Fruit fly (Drosophila melanogaster) whole organism, embryonic: ENCODE measurements around the gene CG12990.

Experiments used
- ATbp ChIP-seq: fragments of 200-800 bp; sonication (Bioruptor generic); optimal IDR thresholded peaks from 2 replicates; lab custom pipeline; 2017; ENCODE audit warnings: missing biosample characterization, mild to moderate bottlenecking, missing genetic modification characterization, missing genetic modification reagents
- Abd-B ChIP-seq: fragments of 200-800 bp; sonication (Bioruptor generic); optimal IDR thresholded peaks from 2 replicates; lab custom pipeline; 2018; ENCODE audit warnings: missing biosample characterization, mild to moderate bottlenecking, missing genetic modification characterization, moderate library complexity
- Asciz ChIP-seq: fragments of 200-800 bp; sonication (Bioruptor generic); optimal IDR thresholded peaks from 2 replicates; lab custom pipeline; 2017; ENCODE audit warnings: missing biosample characterization, mild to moderate bottlenecking, missing genetic modification characterization, missing genetic modification reagents
- B-H1 ChIP-seq: fragments of 200-800 bp; sonication (Bioruptor generic); IDR thresholded peaks from 3 replicates; pipeline ENCODE4 v1.3.6; 2022; ENCODE audit warnings: missing biosample characterization, missing genetic modification characterization
- Bdp1 ChIP-seq: fragments of 200-800 bp; sonication (Bioruptor generic); optimal IDR thresholded peaks from 3 replicates; lab custom pipeline; 2016; ENCODE audit warnings: missing biosample characterization, missing genetic modification characterization
- CG12155 ChIP-seq: fragments of 200-800 bp; sonication (Bioruptor generic); optimal IDR thresholded peaks from 3 replicates; lab custom pipeline; 2016; ENCODE audit warnings: missing biosample characterization, missing genetic modification characterization
- CG12391 ChIP-seq: fragments of 200-800 bp; sonication (Bioruptor generic); optimal IDR thresholded peaks from 3 replicates; lab custom pipeline; 2018; ENCODE audit warnings: missing biosample characterization, mild to moderate bottlenecking, missing genetic modification characterization, moderate library complexity
- CG13894 ChIP-seq: fragments of 200-800 bp; sonication (Bioruptor generic); optimal IDR thresholded peaks from 3 replicates; lab custom pipeline; 2018; ENCODE audit warnings: missing biosample characterization, mild to moderate bottlenecking, missing genetic modification characterization, moderate library complexity
- CG14965 ChIP-seq: fragments of 200-800 bp; sonication (Bioruptor generic); optimal IDR thresholded peaks from 2 replicates; lab custom pipeline; 2016; ENCODE audit warnings: missing biosample characterization, missing genetic modification characterization, borderline replicate concordance
- CG16863 ChIP-seq: fragments of 200-800 bp; sonication (Bioruptor generic); optimal IDR thresholded peaks from 3 replicates; lab custom pipeline; 2016; ENCODE audit warnings: missing biosample characterization, missing genetic modification characterization
- CG17361 ChIP-seq: fragments of 200-800 bp; sonication (Bioruptor generic); IDR thresholded peaks from 3 replicates; pipeline ENCODE4 v1.3.6; 2022; ENCODE audit warnings: missing biosample characterization, missing genetic modification characterization
- CG17568 ChIP-seq: fragments of 200-800 bp; sonication (Bioruptor generic); optimal IDR thresholded peaks from 2 replicates; lab custom pipeline; 2018; ENCODE audit warnings: missing biosample characterization, mild to moderate bottlenecking, missing genetic modification characterization, moderate library complexity
- CG30403 ChIP-seq: fragments of 200-800 bp; sonication (Bioruptor generic); optimal IDR thresholded peaks from 3 replicates; lab custom pipeline; 2016; ENCODE audit warnings: missing biosample characterization, missing genetic modification characterization
- CG31441 ChIP-seq: fragments of 200-800 bp; sonication (Bioruptor generic); IDR thresholded peaks from 2 replicates; pipeline ENCODE4 v1.3.6; 2022; ENCODE audit warnings: missing biosample characterization, missing genetic modification characterization
- CG3407 ChIP-seq: fragments of 200-800 bp; sonication (Bioruptor generic); optimal IDR thresholded peaks from 2 replicates; lab custom pipeline; 2018; ENCODE audit warnings: missing biosample characterization, mild to moderate bottlenecking, missing genetic modification characterization
- CG4360 ChIP-seq: fragments of 200-800 bp; sonication (Bioruptor generic); IDR thresholded peaks from 2 replicates; pipeline ENCODE4 v1.3.6; 2022; ENCODE audit warnings: missing biosample characterization, missing genetic modification characterization
- CG4707 ChIP-seq: fragments of 200-800 bp; sonication (Bioruptor generic); optimal IDR thresholded peaks from 2 replicates; lab custom pipeline; 2018; ENCODE audit warnings: missing biosample characterization, mild to moderate bottlenecking, missing genetic modification characterization, moderate library complexity
- CG4820 ChIP-seq: fragments of 200-800 bp; sonication (Bioruptor generic); optimal IDR thresholded peaks from 3 replicates; lab custom pipeline; 2016; ENCODE audit warnings: missing biosample characterization, missing genetic modification characterization
- CG5180 ChIP-seq: fragments of 200-800 bp; sonication (Bioruptor generic); optimal IDR thresholded peaks from 3 replicates; lab custom pipeline; 2017; ENCODE audit warnings: missing biosample characterization, missing genetic modification characterization, mild to moderate bottlenecking, moderate library complexity, missing genetic modification reagents
- CG6689 ChIP-seq: fragments of 200-800 bp; sonication (Bioruptor generic); IDR thresholded peaks from 2 replicates; pipeline ENCODE4 v1.3.6; 2022; ENCODE audit warnings: missing biosample characterization, missing genetic modification characterization
- CG7357 ChIP-seq: fragments of 200-800 bp; sonication (Bioruptor generic); IDR thresholded peaks from 3 replicates; pipeline ENCODE4 v1.3.6; 2022; ENCODE audit warnings: missing biosample characterization, missing genetic modification characterization
- CG7839 ChIP-seq: fragments of 200-800 bp; sonication (Bioruptor generic); optimal IDR thresholded peaks from 3 replicates; lab custom pipeline; 2018; ENCODE audit warnings: missing biosample characterization, mild to moderate bottlenecking, missing genetic modification characterization, moderate library complexity
- Dbx ChIP-seq: fragments of 200-800 bp; sonication (Bioruptor generic); IDR thresholded peaks from 3 replicates; pipeline ENCODE4 v1.3.6; 2022; ENCODE audit warnings: missing biosample characterization, missing genetic modification characterization
- Dip3 ChIP-seq: fragments of 200-800 bp; sonication (Bioruptor generic); optimal IDR thresholded peaks from 3 replicates; lab custom pipeline; 2016; ENCODE audit warnings: missing biosample characterization, missing genetic modification characterization
- E2f1 ChIP-seq: fragments of 200-800 bp; sonication (Bioruptor generic); IDR thresholded peaks from 2 replicates; pipeline ENCODE4 v1.3.6; 2022; ENCODE audit warnings: missing biosample characterization, missing genetic modification characterization
- Ets65A ChIP-seq: fragments of 200-800 bp; sonication (Bioruptor generic); peaks from one replicate; lab custom pipeline; 2016; ENCODE audit warnings: missing biosample characterization, missing genetic modification characterization
- Hsf ChIP-seq: fragments of 200-800 bp; sonication (Bioruptor generic); optimal IDR thresholded peaks from 3 replicates; lab custom pipeline; 2016; ENCODE audit warnings: missing biosample characterization, missing genetic modification characterization
- Lim3 ChIP-seq: fragments of 200-800 bp; sonication (Bioruptor generic); IDR thresholded peaks from 2 replicates; pipeline ENCODE4 v1.3.6; 2022; ENCODE audit warnings: missing biosample characterization, missing genetic modification characterization
- Myb ChIP-seq: fragments of 200-800 bp; sonication (Bioruptor generic); optimal IDR thresholded peaks from 2 replicates; lab custom pipeline; 2016; ENCODE audit warnings: missing biosample characterization, missing genetic modification characterization
- NfI ChIP-seq: fragments of 200-800 bp; sonication (Bioruptor generic); optimal IDR thresholded peaks from 3 replicates; lab custom pipeline; 2018; ENCODE audit warnings: missing biosample characterization, mild to moderate bottlenecking, missing genetic modification characterization, moderate library complexity
- Taf1 ChIP-seq: fragments of 200-800 bp; sonication (Bioruptor generic); IDR thresholded peaks from 2 replicates; pipeline ENCODE4 v1.3.6; 2022; ENCODE audit warnings: missing biosample characterization, missing genetic modification characterization
- Vsx1 ChIP-seq: fragments of 200-800 bp; sonication (Bioruptor generic); optimal IDR thresholded peaks from 2 replicates; lab custom pipeline; 2017; ENCODE audit warnings: missing biosample characterization, mild to moderate bottlenecking, missing genetic modification characterization, missing genetic modification reagents
- Xrp1 ChIP-seq: fragments of 200-800 bp; sonication (Bioruptor generic); IDR thresholded peaks from 2 replicates; pipeline ENCODE4 v1.3.6; 2022; ENCODE audit warnings: missing biosample characterization, missing genetic modification characterization
- dmrt99B ChIP-seq: fragments of 200-800 bp; sonication (Bioruptor generic); optimal IDR thresholded peaks from 2 replicates; lab custom pipeline; 2018; ENCODE audit warnings: missing biosample characterization, mild to moderate bottlenecking, missing genetic modification characterization, moderate library complexity
- en ChIP-seq: fragments of 200-800 bp; sonication (Bioruptor generic); optimal IDR thresholded peaks from 2 replicates; lab custom pipeline; 2016; ENCODE audit warnings: missing biosample characterization, missing genetic modification characterization
- ewg ChIP-seq: fragments of 200-800 bp; sonication (Bioruptor generic); optimal IDR thresholded peaks from 3 replicates; lab custom pipeline; 2017; ENCODE audit warnings: mild to moderate bottlenecking, missing biosample characterization, missing genetic modification reagents, missing genetic modification characterization
- grau ChIP-seq: fragments of 200-800 bp; optimal IDR thresholded peaks from 3 replicates; lab custom pipeline; 2019; ENCODE audit warnings: missing biosample characterization, mild to moderate bottlenecking, missing genetic modification characterization, moderate library complexity
- lilli ChIP-seq: fragments of 200-800 bp; sonication (Bioruptor generic); optimal IDR thresholded peaks from 3 replicates; lab custom pipeline; 2016; ENCODE audit warnings: missing biosample characterization, missing genetic modification characterization
- mld ChIP-seq: fragments of 200-800 bp; sonication (Bioruptor generic); IDR thresholded peaks from 3 replicates; pipeline ENCODE4 v1.3.6; 2022; ENCODE audit warnings: missing biosample characterization, missing genetic modification characterization; ENCODE audit not compliant: partially characterized antibody
- rib ChIP-seq: fragments of 200-800 bp; sonication (Bioruptor generic); IDR thresholded peaks from 2 replicates; pipeline ENCODE4 v1.3.6; 2022; ENCODE audit warnings: missing biosample characterization, missing genetic modification characterization
- sens ChIP-seq: fragments of 200-800 bp; sonication (Bioruptor generic); peaks from one replicate; lab custom pipeline; 2016; ENCODE audit warnings: missing biosample characterization, missing genetic modification characterization
- sna ChIP-seq: fragments of 200-800 bp; sonication (Bioruptor generic); IDR thresholded peaks from 2 replicates; pipeline ENCODE4 v1.3.6; 2022; ENCODE audit warnings: missing biosample characterization, missing genetic modification characterization; ENCODE audit not compliant: partially characterized antibody
- so ChIP-seq: fragments of 200-800 bp; sonication (Bioruptor generic); IDR thresholded peaks from 3 replicates; pipeline ENCODE4 v1.3.6; 2022; ENCODE audit warnings: missing biosample characterization, missing genetic modification characterization
- sqz ChIP-seq: fragments of 200-800 bp; sonication (Bioruptor generic); optimal IDR thresholded peaks from 3 replicates; lab custom pipeline; 2018; ENCODE audit warnings: missing biosample characterization, mild to moderate bottlenecking, missing genetic modification characterization
- trem ChIP-seq: fragments of 200-800 bp; optimal IDR thresholded peaks from 3 replicates; lab custom pipeline; 2019; ENCODE audit warnings: missing biosample characterization, mild to moderate bottlenecking, missing genetic modification characterization, moderate library complexity

The CG12990 gene

DNA sequence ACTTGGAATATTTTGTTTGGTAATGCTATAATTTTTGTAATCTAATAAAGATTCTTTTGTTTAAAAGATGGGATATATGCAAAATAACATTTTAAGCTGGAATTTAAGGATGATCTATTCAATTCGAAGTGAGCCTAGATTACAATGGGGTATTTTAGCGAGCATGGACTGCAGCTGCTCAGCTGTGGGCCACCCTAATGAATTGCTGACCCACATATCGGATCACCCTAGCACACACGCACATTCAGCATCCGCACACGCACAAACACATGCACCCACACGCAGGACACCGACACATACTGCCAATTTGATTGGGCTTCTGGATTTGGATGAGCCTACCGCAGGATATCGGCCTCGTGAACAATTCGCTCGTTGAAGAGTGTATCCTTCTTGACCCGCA is 37.2 kb upstream of the CG12990 start:
- TF ChIP-seq CG17568 (GFP tag; lab: Kevin White, UChicago) (peak; percentile 81), grau (tag; lab: Kevin White, UChicago) (peak; percentile 23), CG7357 (GFP tag; lab: Robert Waterston, UW) (no peak)
- TF ChIP-seq, all 482 proteins: peak for 2

DNA sequence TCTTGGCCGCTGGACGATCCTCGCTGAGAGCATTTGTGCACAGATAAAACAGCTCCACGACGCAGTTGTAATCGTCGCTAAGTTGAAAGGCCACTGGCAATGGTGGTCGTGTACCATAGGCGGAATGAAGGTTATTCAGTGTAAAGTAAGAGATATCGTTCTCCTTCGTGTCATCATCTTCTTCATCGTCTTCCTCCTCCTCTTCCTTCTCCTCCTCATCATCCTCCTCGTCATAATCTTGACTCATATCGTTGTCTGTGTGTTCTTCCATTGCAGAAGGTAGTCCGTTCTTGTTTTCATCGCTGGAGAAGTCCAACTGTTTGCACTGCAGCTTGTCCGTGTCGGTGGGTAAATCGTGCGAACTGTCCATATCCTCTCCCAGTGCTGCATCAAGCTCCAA is 36.0 kb upstream of the CG12990 start:
- TF ChIP-seq Ets65A (GFP tag; lab: Kevin White, UChicago) (peak; percentile 58), E2f1 (no peak)

DNA sequence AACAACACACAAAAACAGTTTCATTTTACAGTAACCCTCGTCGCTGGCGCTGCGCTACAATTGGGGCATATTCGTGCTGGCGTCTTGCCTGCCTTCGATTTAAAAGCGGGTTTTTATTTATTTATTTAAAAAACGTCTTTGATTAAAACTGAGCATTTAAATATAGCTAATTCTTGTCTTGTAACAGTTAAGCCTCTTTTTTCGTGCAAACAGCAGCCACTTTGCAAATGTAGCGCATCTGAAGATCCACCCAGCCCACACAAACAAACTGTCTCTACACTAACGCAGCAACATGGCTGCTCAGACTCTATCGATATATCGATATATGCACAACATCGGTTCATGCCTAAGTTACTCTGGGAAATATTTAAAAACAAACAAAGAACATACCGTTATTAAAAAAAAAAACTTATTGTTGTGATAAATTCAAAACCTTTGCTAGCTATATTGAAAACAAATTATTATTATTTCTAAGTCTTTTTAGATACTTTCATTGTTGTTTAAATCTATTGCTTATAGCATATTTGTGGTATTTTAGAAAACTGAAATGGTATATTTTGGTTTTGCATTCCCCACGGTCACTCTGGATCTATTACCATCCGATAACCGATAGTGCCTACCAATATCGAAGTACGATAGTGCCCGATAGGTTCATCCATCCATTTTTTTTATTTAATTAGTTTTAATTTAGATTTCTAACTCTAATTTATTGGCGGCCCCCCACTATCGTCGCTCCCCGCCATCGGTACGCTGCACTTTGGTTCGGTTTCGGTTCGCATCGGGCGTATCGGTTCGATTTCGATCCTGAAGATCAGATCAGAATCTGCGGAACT is 31.3 kb upstream of the CG12990 start, which contains the start of the genes CG8188 and par-6:
Gene CG8188, minus strand, starts transcription at position 287 of the 833 bp plus-strand sequence.
Gene par-6, plus strand, starts transcription at position 615 of the 833 bp plus-strand sequence.
- TF ChIP-seq so (GFP tag; lab: Robert Waterston, UW), result peak; percentile 76; the same call in 2 of the 3 replicates
- peak; percentile 72 for TF ChIP-seq ATbp
- peak; percentile 71 for TF ChIP-seq CG13894 (tag; lab: Kevin White, UChicago)
- TF ChIP-seq Asciz (GFP tag; lab: Kevin White, UChicago), result peak; percentile 77
- TF ChIP-seq Xrp1, result peak; percentile 92
- peak; percentile 89 for TF ChIP-seq CG16863 (GFP tag; lab: Kevin White, UChicago)
- TF ChIP-seq ewg (GFP tag; lab: Kevin White, UChicago), result peak; percentile 64
- TF ChIP-seq en (GFP tag; lab: Kevin White, UChicago), result peak; percentile 41
- peak; percentile 90 for TF ChIP-seq CG6689 (GFP tag; lab: Robert Waterston, UW)
- TF ChIP-seq mld, result peak; percentile 68; the same call in 2 of the 3 replicates
- TF ChIP-seq CG14965, result no peak
- peak; percentile 63; the same call in 1 of the 2 replicates for TF ChIP-seq rib (GFP tag; lab: Robert Waterston, UW)
- TF ChIP-seq sqz, result peak; percentile 56
- TF ChIP-seq CG5180 (GFP tag; lab: Kevin White, UChicago), result peak; percentile 54
- TF ChIP-seq B-H1 (GFP tag; lab: Robert Waterston, UW), result peak; percentile 84
- peak; percentile 90 for TF ChIP-seq CG30403 (GFP tag; lab: Kevin White, UChicago)
- TF ChIP-seq Vsx1 (GFP tag; lab: Kevin White, UChicago), result peak; percentile 49
- TF ChIP-seq lilli (GFP tag; lab: Kevin White, UChicago), result peak; percentile 93
- TF ChIP-seq NfI (GFP tag; lab: Kevin White, UChicago), result peak; percentile 89
- peak; percentile 97 for TF ChIP-seq sens
- peak; percentile 74 for TF ChIP-seq Bdp1
- TF ChIP-seq CG7839 (tag; lab: Kevin White, UChicago), result peak; percentile 89
- peak; percentile 59 for TF ChIP-seq CG4707 (GFP tag; lab: Kevin White, UChicago)
- TF ChIP-seq CG4360 (GFP tag; lab: Robert Waterston, UW), result peak; percentile 77
- TF ChIP-seq CG31441 (GFP tag; lab: Robert Waterston, UW), result peak; percentile 79
- peak; percentile 86 for TF ChIP-seq Dip3 (GFP tag; lab: Kevin White, UChicago)
- TF ChIP-seq CG3407 (GFP tag; lab: Kevin White, UChicago), result peak; percentile 71
- peak; percentile 72 for TF ChIP-seq Myb (GFP tag; lab: Kevin White, UChicago)
- TF ChIP-seq Taf1, result peak; percentile 75; the same call in 1 of the 2 replicates
- peak; percentile 81 for TF ChIP-seq Abd-B (GFP tag; lab: Kevin White, UChicago)
- peak; percentile 83 for TF ChIP-seq CG12155 (GFP tag; lab: Kevin White, UChicago)
- TF ChIP-seq trem (tag; lab: Kevin White, UChicago), result peak; percentile 81
- peak; percentile 89 for TF ChIP-seq CG12391 (tag; lab: Kevin White, UChicago)
- 0 out of 2 replicates have a peak, but pooled peaks have one; percentile 55 for TF ChIP-seq Lim3 (GFP tag; lab: Robert Waterston, UW)
- peak; percentile 92 for TF ChIP-seq Hsf (GFP tag; lab: Kevin White, UChicago)
- peak; percentile 70 for TF ChIP-seq CG4820 (GFP tag; lab: Kevin White, UChicago)
- peak; percentile 82 for TF ChIP-seq dmrt99B
- peak; percentile 86 for TF ChIP-seq Dbx
- peak; percentile 28 for TF ChIP-seq sna
- TF ChIP-seq CG17361, result peak; percentile 83
